Worm (Caenorhabditis elegans) whole organism, L4 larva: ENCODE measurements around the gene F53F4.1.

Experiments used
- ceh-82 ChIP-seq: sonication (generic microtip); optimal IDR thresholded peaks from 2 replicates; lab custom pipeline; 2017; ENCODE audit warnings: missing biosample characterization, missing genetic modification characterization
- jun-1 ChIP-seq: fragments of 150-350 bp; optimal IDR thresholded peaks from 2 replicates; lab custom pipeline; 2014; ENCODE audit warnings: missing biosample characterization, missing genetic modification reagents, missing genetic modification characterization
- nhr-237 ChIP-seq: sonication (generic microtip); optimal IDR thresholded peaks from 2 replicates; lab custom pipeline; 2017; ENCODE audit warnings: missing biosample characterization, missing genetic modification characterization
- ztf-11 ChIP-seq: fragments of 150-350 bp; optimal IDR thresholded peaks from 2 replicates; lab custom pipeline; 2014; ENCODE audit warnings: missing biosample characterization, missing genetic modification characterization

- TF ChIP-seq ceh-82 (tag; lab: Kevin White, UChicago) (no peak), jun-1 (no peak), ztf-11 (tag; lab: Kevin White, UChicago) (no peak), nhr-237 (tag; lab: Kevin White, UChicago) (no peak)
These were observed 8.5 kb downstream of the F53F4.1 start, which contains the start of gene F53F4.4 for ce11 chrV:13593083-13593482.
